Fruit fly (Drosophila melanogaster): Measurements from ENCODE around the gene tow.

Gene tow

DNA sequence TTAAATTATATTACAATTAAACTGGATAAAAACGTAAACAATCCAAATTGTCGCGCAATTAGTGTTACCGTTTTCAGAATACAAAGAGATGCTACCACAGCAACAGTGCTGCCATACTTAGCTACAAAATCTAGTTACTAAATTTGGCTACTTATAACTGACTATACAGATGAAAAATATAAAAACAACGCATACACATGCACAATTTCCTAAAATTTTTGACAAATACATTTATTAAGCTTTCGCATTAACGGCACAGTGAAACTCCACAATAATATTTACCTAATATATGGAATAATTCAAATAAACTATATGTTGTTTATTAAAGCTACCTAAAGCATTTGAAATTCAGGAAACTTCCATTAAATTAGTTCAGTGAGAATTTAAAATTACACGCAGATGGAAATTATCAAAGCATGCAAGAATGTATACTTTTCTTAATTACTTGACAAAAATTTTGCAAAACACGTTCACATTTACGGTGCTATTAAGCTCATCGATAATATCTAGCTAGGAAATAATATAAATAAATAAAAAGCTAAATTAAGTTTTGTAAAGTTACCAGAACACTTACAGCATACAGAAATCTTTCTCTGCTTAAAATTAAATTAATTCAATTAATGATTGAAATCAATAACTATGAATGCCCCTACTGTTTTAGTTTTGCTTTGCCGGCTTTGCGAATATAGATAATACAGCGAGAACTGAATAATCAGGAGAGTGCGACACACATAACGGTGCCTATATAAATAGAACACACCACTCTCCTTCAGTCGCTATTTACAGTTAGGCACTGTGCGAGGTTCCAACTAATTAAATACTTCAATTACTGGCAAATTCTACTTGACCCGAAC lies 26.5 kb downstream of the tow start, which contains the start of the genes Mis12 and CG9953 (continued):
- TF ChIP-seq Dip3 (GFP tag; optimal IDR thresholded peaks at IDR 0.05): no peak
- no peak for TF ChIP-seq mirr (GFP tag; optimal IDR thresholded peaks at IDR 0.05)
- TF ChIP-seq tap (tag; optimal IDR thresholded peaks at IDR 0.05): no peak
- TF ChIP-seq NK7.1 (GFP tag; optimal IDR thresholded peaks at IDR 0.05): no peak
- no peak for TF ChIP-seq CG13894 (tag; optimal IDR thresholded peaks at IDR 0.05)
- TF ChIP-seq odd (GFP tag; optimal IDR thresholded peaks at IDR 0.05): no peak
- TF ChIP-seq hth (optimal IDR thresholded peaks at IDR 0.05): no peak
- no peak for TF ChIP-seq run (tag; optimal IDR thresholded peaks at IDR 0.05)
- no peak for TF ChIP-seq HHEX (GFP tag; optimal IDR thresholded peaks at IDR 0.05)
- TF ChIP-seq CG12219 (GFP tag; optimal IDR thresholded peaks at IDR 0.05): no peak
- TF ChIP-seq trh (GFP tag; optimal IDR thresholded peaks at IDR 0.05): no peak
- TF ChIP-seq fd96Cb (tag; optimal IDR thresholded peaks at IDR 0.05): no peak
- TF ChIP-seq CG7556 (GFP tag; optimal IDR thresholded peaks at IDR 0.05): peak; percentile 47
- TF ChIP-seq ci (GFP tag; IDR thresholded peaks at IDR 0.05): no peak
- TF ChIP-seq twi (tag; optimal IDR thresholded peaks at IDR 0.05): peak; percentile 42
- TF ChIP-seq CG5245 (GFP tag; optimal IDR thresholded peaks at IDR 0.05): no peak
- no peak for TF ChIP-seq fd64A (GFP tag; optimal IDR thresholded peaks at IDR 0.05)
- TF ChIP-seq CG6654 (GFP tag; optimal IDR thresholded peaks at IDR 0.05): no peak
- no peak for TF ChIP-seq TFAM (GFP tag; optimal IDR thresholded peaks at IDR 0.05)
- no peak for TF ChIP-seq CG4854 (GFP tag; optimal IDR thresholded peaks at IDR 0.05)
- TF ChIP-seq CG3838 (GFP tag; optimal IDR thresholded peaks at IDR 0.05): no peak
- peak; percentile 17 for TF ChIP-seq Max (GFP tag; optimal IDR thresholded peaks at IDR 0.05)
- no peak for TF ChIP-seq CG4360 (GFP tag; IDR thresholded peaks at IDR 0.05)
- TF ChIP-seq gsb (GFP tag; IDR thresholded peaks at IDR 0.05): no peak
- TF ChIP-seq CG17328 (GFP tag; IDR thresholded peaks at IDR 0.05): 0 out of 2 replicates have a peak, but pooled peaks have one; percentile 18
- peak; percentile 49 for TF ChIP-seq CG1602 (GFP tag; optimal IDR thresholded peaks at IDR 0.05)
- peak; percentile 37; the same call in 1 of the 2 replicates for TF ChIP-seq HLH3B (GFP tag; IDR thresholded peaks at IDR 0.05)
- no peak for TF ChIP-seq CG12071 (GFP tag; optimal IDR thresholded peaks at IDR 0.05)
- TF ChIP-seq CG8924 (tag; optimal IDR thresholded peaks at IDR 0.05): peak; percentile 57
- TF ChIP-seq CG14965 (GFP tag; optimal IDR thresholded peaks at IDR 0.05; ENCODE audit: borderline replicate concordance): no peak
- TF ChIP-seq Dfd (GFP tag; optimal IDR thresholded peaks at IDR 0.05): no peak
- TF ChIP-seq mld (GFP tag; IDR thresholded peaks at IDR 0.05; ENCODE audit: partially characterized antibody): no peak
- TF ChIP-seq Nf-YB (GFP tag; optimal IDR thresholded peaks at IDR 0.05): peak; percentile 6
- TF ChIP-seq kni (GFP tag; optimal IDR thresholded peaks at IDR 0.05): no peak
- TF ChIP-seq tna (GFP tag; IDR thresholded peaks at IDR 0.05; ENCODE audit: partially characterized antibody): no peak
- no peak; the same call in 1 of the 2 replicates for TF ChIP-seq stc (GFP tag; IDR thresholded peaks at IDR 0.05)
- TF ChIP-seq ara (GFP tag; IDR thresholded peaks at IDR 0.05): no peak
- TF ChIP-seq CG14667 (GFP tag; IDR thresholded peaks at IDR 0.05): no peak
- peak; percentile 59 for TF ChIP-seq E2f2 (GFP tag; IDR thresholded peaks at IDR 0.05)
- TF ChIP-seq fd102C (GFP tag; optimal IDR thresholded peaks at IDR 0.05): no peak
- no peak for TF ChIP-seq CG2875 (GFP tag; optimal IDR thresholded peaks at IDR 0.05)
- no peak for TF ChIP-seq Jarid2 (GFP tag; optimal IDR thresholded peaks at IDR 0.05)
- peak; percentile 39; the same call in 1 of the 2 replicates for TF ChIP-seq CG1024 (GFP tag; IDR thresholded peaks at IDR 0.05)
- TF ChIP-seq CG10979 (tag; optimal IDR thresholded peaks at IDR 0.05): peak; percentile 15
- no peak for TF ChIP-seq cg (GFP tag; optimal IDR thresholded peaks at IDR 0.05)
- TF ChIP-seq D19B (GFP tag; optimal IDR thresholded peaks at IDR 0.05): no peak
- no peak for TF ChIP-seq CG7786 (GFP tag; optimal IDR thresholded peaks at IDR 0.05)
- peak; percentile 94 for TF ChIP-seq Sry-β (GFP tag; optimal IDR thresholded peaks at IDR 0.05)
- no peak for TF ChIP-seq CG31224 (GFP tag; IDR thresholded peaks at IDR 0.05)
- no peak for TF ChIP-seq pb (GFP tag; optimal IDR thresholded peaks at IDR 0.05)
